Worm (Caenorhabditis elegans): ENCODE results near the gene ctns-1.
A peak's percentile ranks its signal among the peaks of the same experiment; 100 is the strongest.

ctns-1 gene

ce11 chrII:8185016-8185493 is 48.3 kb upstream of the ctns-1 start, which contains the start of the genes mig-5 and cct-1 (continued):
- TF ChIP-seq ceh-63 (GFP tag; optimal IDR thresholded peaks at IDR 0.05) (peak; percentile 90), egl-27 (tag; optimal IDR thresholded peaks at IDR 0.05) (peak; percentile 73 to 88), unc-130 (tag; optimal IDR thresholded peaks at IDR 0.05) (peak; percentile 100), C04F5.9 (tag; optimal IDR thresholded peaks at IDR 0.05) (peak; percentile 100), nhr-12 (tag; optimal IDR thresholded peaks at IDR 0.05) (peak; percentile 49), nhr-76 (tag; optimal IDR thresholded peaks at IDR 0.05) (peak; percentile 34), sox-4 (tag; optimal IDR thresholded peaks at IDR 0.05) (peak; percentile 94), nhr-20 (tag; optimal IDR thresholded peaks at IDR 0.05) (peak; percentile 99), nhr-84 (tag; optimal IDR thresholded peaks at IDR 0.05) (no peak), ceh-88 (GFP tag; IDR thresholded peaks at IDR 0.05) (peak; percentile 96), ceh-90 (tag; optimal IDR thresholded peaks at IDR 0.05) (peak; percentile 44), nhr-237 (tag; optimal IDR thresholded peaks at IDR 0.05) (peak; percentile 95), sup-37 (GFP tag; optimal IDR thresholded peaks at IDR 0.05) (peak; percentile 92), ceh-8 (GFP tag; optimal IDR thresholded peaks at IDR 0.05) (peak; percentile 97), grh-1 (GFP tag; IDR thresholded peaks at IDR 0.05) (peak; percentile 98), zag-1 (tag; optimal IDR thresholded peaks at IDR 0.05) (peak; percentile 87), nhr-11 (tag; optimal IDR thresholded peaks at IDR 0.05) (peak; percentile 98), nhr-71 (tag; optimal IDR thresholded peaks at IDR 0.05) (peak; percentile 99), hlh-4 (tag; optimal IDR thresholded peaks at IDR 0.05) (peak; percentile 12), elt-2 (tag; optimal IDR thresholded peaks at IDR 0.05) (peak; percentile 90), blmp-1 (tag; optimal IDR thresholded peaks at IDR 0.05) (peak; percentile 92), pax-3 (tag; optimal IDR thresholded peaks at IDR 0.05) (peak; percentile 91), nhr-85 (tag) (peak; percentile 99), C16A3.4 (tag; optimal IDR thresholded peaks at IDR 0.05) (peak; percentile 98), dpl-1 (GFP tag; optimal IDR thresholded peaks at IDR 0.05) (peak; percentile 87 to 93 (median 89)), ztf-11 (tag; optimal IDR thresholded peaks at IDR 0.05) (peak; percentile 40 to 87), fkh-4 (tag; optimal IDR thresholded peaks at IDR 0.05; ENCODE audit: borderline replicate concordance) (peak; percentile 91), rnt-1 (tag; optimal IDR thresholded peaks at IDR 0.05) (peak; percentile 98), nhr-19 (GFP tag; conservative IDR thresholded peaks at IDR 0.05) (peak; percentile 98), lin-14 (GFP tag; optimal IDR thresholded peaks at IDR 0.05) (peak; percentile 98), snpc-4 (tag; optimal IDR thresholded peaks at IDR 0.05) (peak; percentile 91), irx-1 (tag; optimal IDR thresholded peaks at IDR 0.05) (peak; percentile 97), fos-1 (tag; optimal IDR thresholded peaks at IDR 0.05) (peak; percentile 95), jun-1 (tag; optimal IDR thresholded peaks at IDR 0.05) (peak; percentile 96), dsc-1 (tag; optimal IDR thresholded peaks at IDR 0.05) (peak; percentile 99)

DNA sequence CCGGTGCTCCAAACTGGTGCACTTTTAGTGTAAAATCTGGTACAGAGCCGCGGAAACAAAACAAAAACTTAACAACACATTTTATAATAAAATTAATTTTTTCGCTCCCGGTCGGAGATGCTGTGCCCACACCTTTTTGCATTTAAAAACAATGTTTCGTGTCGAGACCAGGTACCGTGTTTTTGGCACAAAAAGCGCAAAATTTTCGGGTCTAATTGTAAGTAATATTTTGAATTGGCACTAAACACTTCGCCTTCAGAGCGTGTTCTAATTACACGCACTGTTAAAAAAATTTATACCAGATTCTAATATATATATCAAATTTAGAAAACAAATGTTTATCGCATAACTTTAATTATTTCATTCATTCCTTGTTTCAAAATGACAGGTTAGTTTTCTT is 44.7 kb upstream of the ctns-1 start, which contains the start of gene dylt-3:
Gene dylt-3 (plus strand): TSS at position 301 of the 400 bp plus-strand sequence.
- no peak for TF ChIP-seq C16A3.4 (tag; optimal IDR thresholded peaks at IDR 0.05)
- no peak for TF ChIP-seq vab-15 (tag; optimal IDR thresholded peaks at IDR 0.05)
- TF ChIP-seq fkh-4 (tag; optimal IDR thresholded peaks at IDR 0.05; ENCODE audit: borderline replicate concordance) = no peak
- no peak for TF ChIP-seq lin-35 (GFP tag; optimal IDR thresholded peaks at IDR 0.05)
- no peak for TF ChIP-seq ceh-63 (GFP tag; optimal IDR thresholded peaks at IDR 0.05)
- no peak for TF ChIP-seq ztf-4 (tag; optimal IDR thresholded peaks at IDR 0.05)
- TF ChIP-seq egl-13 (tag; optimal IDR thresholded peaks at IDR 0.05) = no peak
- TF ChIP-seq ztf-11 (tag; optimal IDR thresholded peaks at IDR 0.05) = no peak
- TF ChIP-seq nhr-85 (tag) = no peak
- no peak for TF ChIP-seq pax-3 (tag; optimal IDR thresholded peaks at IDR 0.05)
- no peak for TF ChIP-seq dpl-1 (GFP tag; optimal IDR thresholded peaks at IDR 0.05)
- TF ChIP-seq hlh-4 (tag; optimal IDR thresholded peaks at IDR 0.05) = no peak
- no peak for TF ChIP-seq hpl-2 (GFP tag; optimal IDR thresholded peaks at IDR 0.05)
- TF ChIP-seq nhr-19 (GFP tag; conservative IDR thresholded peaks at IDR 0.05) = no peak
- TF ChIP-seq blmp-1 (tag; optimal IDR thresholded peaks at IDR 0.05) = no peak
- TF ChIP-seq irx-1 (tag; optimal IDR thresholded peaks at IDR 0.05) = no peak
- TF ChIP-seq unc-62 (GFP tag; optimal IDR thresholded peaks at IDR 0.05) = no peak
